Fruit fly (Drosophila melanogaster) whole organism, embryonic: ENCODE measurements around the gene CG10845.

Source experiments
- CG10366 ChIP-seq: fragments of 200-800 bp; sonication (Bioruptor generic); IDR thresholded peaks from 2 replicates; pipeline ENCODE4 v1.3.6; 2022; ENCODE audit warnings: missing biosample characterization, missing genetic modification characterization
- CG12299 ChIP-seq: fragments of 200-800 bp; sonication (Bioruptor generic); optimal IDR thresholded peaks from 2 replicates; lab custom pipeline; 2018; ENCODE audit warnings: missing biosample characterization, mild to moderate bottlenecking, missing genetic modification characterization
- CG13296 ChIP-seq: fragments of 200-800 bp; sonication (Bioruptor generic); optimal IDR thresholded peaks from 3 replicates; lab custom pipeline; 2018; ENCODE audit warnings: missing biosample characterization, mild to moderate bottlenecking, missing genetic modification characterization
- CG14014 ChIP-seq: fragments of 200-800 bp; sonication (Bioruptor generic); IDR thresholded peaks from 2 replicates; pipeline ENCODE4 v1.3.6; 2022; ENCODE audit warnings: missing biosample characterization, missing genetic modification characterization
- CG16863 ChIP-seq: fragments of 200-800 bp; sonication (Bioruptor generic); optimal IDR thresholded peaks from 3 replicates; lab custom pipeline; 2016; ENCODE audit warnings: missing biosample characterization, missing genetic modification characterization
- CG1832 ChIP-seq: fragments of 200-800 bp; sonication (Bioruptor generic); optimal IDR thresholded peaks from 2 replicates; lab custom pipeline; 2017; ENCODE audit warnings: missing biosample characterization, mild to moderate bottlenecking, missing genetic modification characterization, inconsistent platforms
- CG2129 ChIP-seq: fragments of 200-800 bp; sonication (Bioruptor generic); IDR thresholded peaks from 2 replicates; pipeline ENCODE4 v1.3.6; 2022; ENCODE audit warnings: missing biosample characterization, missing genetic modification characterization; ENCODE audit not compliant: partially characterized antibody
- CG2875 ChIP-seq: fragments of 200-800 bp; sonication (Bioruptor generic); optimal IDR thresholded peaks from 2 replicates; lab custom pipeline; 2017; ENCODE audit warnings: missing biosample characterization, mild to moderate bottlenecking, missing genetic modification characterization, missing genetic modification reagents
- CG3847 ChIP-seq: fragments of 200-800 bp; sonication (Bioruptor generic); IDR thresholded peaks from 2 replicates; pipeline ENCODE4 v1.3.6; 2022; ENCODE audit warnings: missing biosample characterization, missing genetic modification characterization
- CG5245 ChIP-seq: fragments of 200-800 bp; sonication (Bioruptor generic); optimal IDR thresholded peaks from 3 replicates; lab custom pipeline; 2016; ENCODE audit warnings: missing biosample characterization, missing genetic modification characterization
- CG7839 ChIP-seq: fragments of 200-800 bp; sonication (Bioruptor generic); optimal IDR thresholded peaks from 3 replicates; lab custom pipeline; 2018; ENCODE audit warnings: missing biosample characterization, mild to moderate bottlenecking, missing genetic modification characterization, moderate library complexity
- CG8924 ChIP-seq: fragments of 200-800 bp; optimal IDR thresholded peaks from 3 replicates; lab custom pipeline; 2019; ENCODE audit warnings: missing biosample characterization, mild to moderate bottlenecking, missing genetic modification characterization, moderate library complexity
- CG9215 ChIP-seq: fragments of 200-800 bp; sonication (Bioruptor generic); IDR thresholded peaks from 2 replicates; pipeline ENCODE4 v1.3.6; 2022; ENCODE audit warnings: missing biosample characterization, missing genetic modification characterization
- Camta ChIP-seq: fragments of 200-800 bp; sonication (Bioruptor generic); optimal IDR thresholded peaks from 2 replicates; lab custom pipeline; 2016; ENCODE audit warnings: missing biosample characterization, missing genetic modification characterization
- CrebB ChIP-seq: fragments of 200-800 bp; sonication (Bioruptor generic); optimal IDR thresholded peaks from 3 replicates; lab custom pipeline; 2018; ENCODE audit warnings: missing biosample characterization, mild to moderate bottlenecking, missing genetic modification characterization
- D19B ChIP-seq: fragments of 200-800 bp; sonication (Bioruptor generic); optimal IDR thresholded peaks from 2 replicates; lab custom pipeline; 2017; ENCODE audit warnings: missing biosample characterization, mild to moderate bottlenecking, missing genetic modification characterization
- Dll ChIP-seq: fragments of 200-800 bp; sonication (Bioruptor generic); IDR thresholded peaks from 4 replicates; pipeline ENCODE4 v1.3.6; 2022; ENCODE audit warnings: missing biosample characterization, missing genetic modification characterization; ENCODE audit not compliant: partially characterized antibody
- Dref ChIP-seq: fragments of 200-800 bp; sonication (Bioruptor generic); IDR thresholded peaks from 2 replicates; pipeline ENCODE4 v1.3.6; 2022; ENCODE audit warnings: missing biosample characterization, missing genetic modification characterization
- Ets65A ChIP-seq: fragments of 200-800 bp; sonication (Bioruptor generic); peaks from one replicate; lab custom pipeline; 2016; ENCODE audit warnings: missing biosample characterization, missing genetic modification characterization
- H2.0 ChIP-seq: fragments of 200-800 bp; sonication (Bioruptor generic); IDR thresholded peaks from 2 replicates; pipeline ENCODE4 v1.3.6; 2022; ENCODE audit warnings: missing biosample characterization, missing genetic modification characterization
- HLHmδ ChIP-seq: fragments of 200-800 bp; sonication (Bioruptor generic); optimal IDR thresholded peaks from 2 replicates; lab custom pipeline; 2018; ENCODE audit warnings: missing biosample characterization, mild to moderate bottlenecking, missing genetic modification characterization, moderate library complexity
- Hmr ChIP-seq: fragments of 200-800 bp; sonication (Bioruptor generic); optimal IDR thresholded peaks from 3 replicates; lab custom pipeline; 2017; ENCODE audit warnings: mild to moderate bottlenecking, missing biosample characterization, missing genetic modification reagents, missing genetic modification characterization
- Hsf ChIP-seq: fragments of 200-800 bp; sonication (Bioruptor generic); optimal IDR thresholded peaks from 3 replicates; lab custom pipeline; 2016; ENCODE audit warnings: missing biosample characterization, missing genetic modification characterization
- NC2α ChIP-seq: fragments of 200-800 bp; sonication (Bioruptor generic); optimal IDR thresholded peaks from 2 replicates; lab custom pipeline; 2016; ENCODE audit warnings: missing biosample characterization, missing genetic modification characterization
- Ptx1 ChIP-seq: fragments of 200-800 bp; sonication (Bioruptor generic); IDR thresholded peaks from 2 replicates; pipeline ENCODE4 v1.3.6; 2022; ENCODE audit warnings: missing biosample characterization, missing genetic modification characterization
- amos ChIP-seq: fragments of 200-800 bp; sonication (Bioruptor generic); IDR thresholded peaks from 2 replicates; pipeline ENCODE4 v1.3.6; 2022; ENCODE audit warnings: missing biosample characterization, missing genetic modification characterization; ENCODE audit not compliant: partially characterized antibody
- ato ChIP-seq: fragments of 200-800 bp; sonication (Bioruptor generic); IDR thresholded peaks from 2 replicates; pipeline ENCODE4 v1.3.6; 2022; ENCODE audit warnings: missing biosample characterization, missing genetic modification characterization; ENCODE audit not compliant: partially characterized antibody
- az2 ChIP-seq: fragments of 200-800 bp; sonication (Bioruptor generic); optimal IDR thresholded peaks from 3 replicates; lab custom pipeline; 2016; ENCODE audit warnings: missing biosample characterization, missing genetic modification characterization
- cas ChIP-seq: fragments of 200-800 bp; sonication (Bioruptor generic); IDR thresholded peaks from 2 replicates; pipeline ENCODE4 v1.3.6; 2022; ENCODE audit warnings: missing biosample characterization, missing genetic modification characterization
- chn ChIP-seq: fragments of 200-800 bp; sonication (Bioruptor generic); optimal IDR thresholded peaks from 2 replicates; lab custom pipeline; 2016; ENCODE audit warnings: missing biosample characterization, missing genetic modification characterization
- dan ChIP-seq: fragments of 200-800 bp; sonication (Bioruptor generic); IDR thresholded peaks from 2 replicates; pipeline ENCODE4 v1.3.6; 2022; ENCODE audit warnings: missing biosample characterization, missing genetic modification characterization
- disco-r ChIP-seq: fragments of 200-800 bp; sonication (Bioruptor generic); optimal IDR thresholded peaks from 2 replicates; lab custom pipeline; 2016; ENCODE audit warnings: missing biosample characterization, missing genetic modification characterization
- en ChIP-seq: fragments of 200-800 bp; sonication (Bioruptor generic); optimal IDR thresholded peaks from 2 replicates; lab custom pipeline; 2016; ENCODE audit warnings: missing biosample characterization, missing genetic modification characterization
- esg ChIP-seq: fragments of 200-800 bp; sonication (Bioruptor generic); conservative IDR thresholded peaks from 2 replicates; pipeline ENCODE4 v1.3.6; 2022; ENCODE audit warnings: missing biosample characterization, missing genetic modification characterization
- fd96Cb ChIP-seq: fragments of 200-800 bp; sonication (Bioruptor generic); optimal IDR thresholded peaks from 2 replicates; lab custom pipeline; 2018; ENCODE audit warnings: missing biosample characterization, mild to moderate bottlenecking, missing genetic modification characterization, moderate library complexity
- h ChIP-seq: fragments of >200 bp; optimal IDR thresholded peaks from 2 replicates; lab custom pipeline; 2017
- ham ChIP-seq: fragments of 200-800 bp; sonication (Bioruptor generic); IDR thresholded peaks from 2 replicates; pipeline ENCODE4 v1.3.6; 2022; ENCODE audit warnings: missing biosample characterization, missing genetic modification characterization
- lab ChIP-seq: fragments of 200-800 bp; sonication (Bioruptor generic); optimal IDR thresholded peaks from 3 replicates; lab custom pipeline; 2017; ENCODE audit warnings: missing biosample characterization, missing genetic modification characterization, mild to moderate bottlenecking, moderate library complexity, missing genetic modification reagents
- lilli ChIP-seq: fragments of 200-800 bp; sonication (Bioruptor generic); optimal IDR thresholded peaks from 3 replicates; lab custom pipeline; 2016; ENCODE audit warnings: missing biosample characterization, missing genetic modification characterization
- lola ChIP-seq, 3 experiments: fragments of >200 bp in 2 of 3; fragments of 200-800 bp in 1 of 3; sonication (Bioruptor generic) in 1 of 3; optimal IDR thresholded peaks; 2 replicates each; lab custom pipeline; 2017 to 2019; ENCODE audit warnings: missing biosample characterization in 3 of 3, missing genetic modification characterization in 3 of 3, mild to moderate bottlenecking in 1 of 3, moderate library complexity in 1 of 3
- org-1 ChIP-seq: fragments of 200-800 bp; sonication (Bioruptor generic); optimal IDR thresholded peaks from 2 replicates; lab custom pipeline; 2017; ENCODE audit warnings: missing biosample characterization, missing genetic modification characterization
- peb ChIP-seq: fragments of 200-800 bp; sonication (Bioruptor generic); IDR thresholded peaks from 2 replicates; pipeline ENCODE4 v1.3.6; 2022; ENCODE audit warnings: missing biosample characterization, missing genetic modification characterization
- phol ChIP-seq: fragments of 200-800 bp; sonication (Bioruptor generic); optimal IDR thresholded peaks from 3 replicates; lab custom pipeline; 2018; ENCODE audit warnings: missing biosample characterization, mild to moderate bottlenecking, missing genetic modification characterization, moderate library complexity
- prd ChIP-seq, 3 experiments: fragments of >200 bp in 2 of 3; fragments of 200-800 bp in 1 of 3; sonication (Bioruptor generic) in 1 of 3; optimal IDR thresholded peaks in 2 of 3; IDR thresholded peaks in 1 of 3; 2 replicates in 2 of 3; 3 replicates in 1 of 3; pipeline versions ENCODE4 v1.3.6 to Lab custom; 2017 to 2022; ENCODE audit warnings: missing biosample characterization in 1 of 3, missing genetic modification characterization in 1 of 3
- pum ChIP-seq: fragments of 200-800 bp; sonication (Bioruptor generic); optimal IDR thresholded peaks from 2 replicates; lab custom pipeline; 2016; ENCODE audit warnings: missing biosample characterization, missing genetic modification characterization
- row ChIP-seq: fragments of 200-800 bp; sonication (Bioruptor generic); IDR thresholded peaks from 3 replicates; pipeline ENCODE4 v1.3.6; 2022; ENCODE audit warnings: missing biosample characterization, missing genetic modification characterization
- stwl ChIP-seq: fragments of 200-800 bp; sonication (Bioruptor generic); optimal IDR thresholded peaks from 3 replicates; lab custom pipeline; 2018; ENCODE audit warnings: missing biosample characterization, mild to moderate bottlenecking, missing genetic modification characterization, moderate library complexity
- twi ChIP-seq: fragments of 200-800 bp; optimal IDR thresholded peaks from 2 replicates; lab custom pipeline; 2019; ENCODE audit warnings: missing biosample characterization, mild to moderate bottlenecking, missing genetic modification characterization, moderate library complexity
- zen2 ChIP-seq: fragments of 200-800 bp; sonication (Bioruptor generic); IDR thresholded peaks from 3 replicates; pipeline ENCODE4 v1.3.6; 2022; ENCODE audit warnings: missing biosample characterization, missing genetic modification characterization; ENCODE audit not compliant: partially characterized antibody
- zfh2 ChIP-seq: fragments of 200-800 bp; sonication (Bioruptor generic); optimal IDR thresholded peaks from 2 replicates; lab custom pipeline; 2016; ENCODE audit warnings: missing biosample characterization, missing genetic modification characterization

Gene CG10845

dm6 chr3R:24870389-24871048 lies 30.4 kb upstream of the CG10845 start, which contains the start of gene CycB3 (continued):
- TF ChIP-seq Ptx1 (GFP tag; lab: Robert Waterston, UW) (no peak), CrebB (tag; lab: Kevin White, UChicago) (no peak), pum (GFP tag; lab: Kevin White, UChicago) (no peak), lola (GFP tag; optimal IDR thresholded peaks at IDR 0.05; lab: Kevin White, UChicago) (no peak), CG10366 (GFP tag; lab: Robert Waterston, UW) (no peak), org-1 (GFP tag; lab: Kevin White, UChicago) (no peak), zen2 (GFP tag; lab: Robert Waterston, UW) (no peak), Dll (GFP tag; lab: Robert Waterston, UW) (no peak), amos (GFP tag; lab: Robert Waterston, UW) (peak; percentile 43; the same call in 1 of the 2 replicates), H2.0 (GFP tag; lab: Robert Waterston, UW) (no peak), esg (GFP tag; lab: Robert Waterston, UW) (no peak), CG1832 (GFP tag; lab: Kevin White, UChicago) (no peak), lilli (GFP tag; lab: Kevin White, UChicago) (no peak), phol (tag; lab: Kevin White, UChicago) (peak; percentile 91), CG9215 (GFP tag; lab: Robert Waterston, UW) (no peak), HLHmδ (GFP tag; lab: Kevin White, UChicago) (peak; percentile 78), prd (optimal IDR thresholded peaks at IDR 0.05; lab: Kevin White, UChicago) (no peak), prd (GFP tag; IDR thresholded peaks at IDR 0.05; lab: Robert Waterston, UW) (0 out of 3 replicates have a peak, but pooled peaks have one; percentile 13), Camta (no peak), zfh2 (GFP tag; lab: Kevin White, UChicago) (no peak), CG8924 (tag; lab: Kevin White, UChicago) (no peak), D19B (GFP tag; lab: Kevin White, UChicago) (no peak), CG2875 (GFP tag; lab: Kevin White, UChicago) (no peak), CG5245 (GFP tag; lab: Kevin White, UChicago) (no peak), CG12299 (tag; lab: Kevin White, UChicago) (no peak), Hmr (GFP tag; lab: Kevin White, UChicago) (peak; percentile 42), twi (tag; lab: Kevin White, UChicago) (peak; percentile 71), CG7839 (tag; lab: Kevin White, UChicago) (no peak), lab (GFP tag; lab: Kevin White, UChicago) (no peak), CG16863 (GFP tag; lab: Kevin White, UChicago) (no peak), dan (GFP tag; lab: Robert Waterston, UW) (no peak), peb (GFP tag; lab: Robert Waterston, UW) (no peak), Dref (GFP tag; lab: Robert Waterston, UW) (peak; percentile 74), disco-r (no peak), ato (GFP tag; lab: Robert Waterston, UW) (no peak), CG14014 (GFP tag; lab: Robert Waterston, UW) (0 out of 2 replicates have a peak, but pooled peaks have one; percentile 31), row (peak; percentile 27; the same call in 1 of the 3 replicates), CG3847 (GFP tag; lab: Robert Waterston, UW) (peak; percentile 42), fd96Cb (no peak), NC2α (no peak), CG2129 (GFP tag; lab: Robert Waterston, UW) (no peak), stwl (tag; lab: Kevin White, UChicago) (peak; percentile 65), cas (GFP tag; lab: Robert Waterston, UW) (no peak), chn (GFP tag; lab: Kevin White, UChicago) (no peak), az2 (GFP tag; lab: Kevin White, UChicago) (no peak), en (GFP tag; lab: Kevin White, UChicago) (no peak), CG13296 (GFP tag; lab: Kevin White, UChicago) (no peak), Ets65A (GFP tag; lab: Kevin White, UChicago) (peak; percentile 9), ham (GFP tag; lab: Robert Waterston, UW) (no peak), Hsf (peak; percentile 11), h (no peak)
